Worm (Caenorhabditis elegans) whole organism, late embryonic: ENCODE data around the gene btb-18.

ENCODE experiments used
- ceh-19 ChIP-seq: fragments of 200-800 bp; sonication (Bioruptor generic); optimal IDR thresholded peaks from 2 replicates; lab custom pipeline; 2018; ENCODE audit warnings: mild to moderate bottlenecking, missing genetic modification characterization, missing compliant biosample characterization
- ceh-24 ChIP-seq: sonication (generic microtip); optimal IDR thresholded peaks from 2 replicates; lab custom pipeline; 2016; ENCODE audit warnings: mild to moderate bottlenecking, missing genetic modification characterization, missing compliant biosample characterization
- ceh-45 ChIP-seq: fragments of 200-800 bp; sonication (Bioruptor generic); IDR thresholded peaks from 2 replicates; pipeline ENCODE4 v1.3.6; 2022; ENCODE audit warnings: missing genetic modification reagents, missing genetic modification characterization, missing compliant biosample characterization
- ceh-9 ChIP-seq: sonication (generic microtip); optimal IDR thresholded peaks from 2 replicates; lab custom pipeline; 2016; ENCODE audit warnings: mild to moderate bottlenecking, missing genetic modification characterization, inconsistent platforms, missing compliant biosample characterization
- dmd-4 ChIP-seq: sonication (generic microtip); optimal IDR thresholded peaks from 2 replicates; lab custom pipeline; 2016; ENCODE audit warnings: borderline replicate concordance, missing genetic modification characterization, missing compliant biosample characterization
- elt-2 ChIP-seq: sonication (generic microtip); optimal IDR thresholded peaks from 2 replicates; lab custom pipeline; 2016; ENCODE audit warnings: missing genetic modification reagents, missing genetic modification characterization, missing compliant biosample characterization
- nfya-1 ChIP-seq: sonication (generic microtip); optimal IDR thresholded peaks from 2 replicates; lab custom pipeline; 2017; ENCODE audit warnings: missing genetic modification characterization, mild to moderate bottlenecking, missing compliant biosample characterization, antibody characterized with exemption, moderate library complexity
- odd-2 ChIP-seq: sonication (generic microtip); optimal IDR thresholded peaks from 2 replicates; lab custom pipeline; 2017; ENCODE audit warnings: antibody characterized with exemption, mild to moderate bottlenecking, missing genetic modification characterization, missing compliant biosample characterization
- sox-4 ChIP-seq: sonication (generic microtip); optimal IDR thresholded peaks from 2 replicates; lab custom pipeline; 2017; ENCODE audit warnings: mild to moderate bottlenecking, missing genetic modification characterization, inconsistent platforms, missing compliant biosample characterization
- ttx-3 ChIP-seq: sonication (generic microtip); optimal IDR thresholded peaks from 2 replicates; lab custom pipeline; 2016; ENCODE audit warnings: missing genetic modification reagents, missing genetic modification characterization, missing compliant biosample characterization
- unc-55 ChIP-seq: sonication (generic microtip); optimal IDR thresholded peaks from 2 replicates; lab custom pipeline; 2017; ENCODE audit warnings: missing biosample characterization, missing genetic modification reagents, missing genetic modification characterization

ce11 chrII:3343714-3344113 is 45.7 kb downstream of the btb-18 start, which contains the start of gene F14D2.15:
- TF ChIP-seq sox-4 (no peak), elt-2 (tag; lab: Kevin White, UChicago) (no peak), unc-55 (GFP tag; lab: Kevin White, UChicago) (no peak), odd-2 (tag; lab: Kevin White, UChicago) (no peak), ceh-24 (tag; lab: Kevin White, UChicago) (no peak), ceh-9 (tag; lab: Kevin White, UChicago) (no peak), ceh-45 (GFP tag; lab: Robert Waterston, UW) (no peak), nfya-1 (tag; lab: Kevin White, UChicago) (no peak), ttx-3 (tag; lab: Kevin White, UChicago) (no peak), dmd-4 (no peak), ceh-19 (no peak)
